Worm (Caenorhabditis elegans): ENCODE data around the gene T28A11.22.

DNA sequence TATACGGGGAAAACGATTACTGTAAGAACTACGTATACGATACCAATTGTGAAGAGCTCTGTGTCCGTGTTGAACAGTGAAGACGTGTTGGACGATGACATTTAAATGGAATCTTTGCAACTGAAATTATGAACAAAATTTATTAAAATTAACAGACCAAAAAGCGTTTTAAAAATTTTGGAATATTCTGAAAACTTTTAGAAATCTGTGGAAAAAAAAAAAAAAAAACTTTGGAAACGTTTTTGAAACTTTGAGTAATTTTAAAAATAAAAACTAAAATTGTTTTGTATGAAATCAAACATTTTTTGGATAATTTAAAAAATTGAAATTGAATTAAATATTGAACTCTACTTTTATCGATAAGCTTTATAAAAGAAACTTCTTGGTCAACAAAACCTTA, 1.3 kb upstream of the T28A11.22 start, which contains the start of gene srt-63:
- TF ChIP-seq lim-7 (GFP tag; IDR thresholded peaks at IDR 0.05) (no peak), dve-1 (tag; optimal IDR thresholded peaks at IDR 0.05; ENCODE audit: insufficient read depth) (no peak)
